Fruit fly (Drosophila melanogaster) whole organism, prepupa: Measurements from ENCODE around the gene osk.

Experiments used
- Blimp-1 ChIP-seq: fragments of 200-800 bp; sonication (Bioruptor generic); optimal IDR thresholded peaks from 3 replicates; lab custom pipeline; 2017; ENCODE audit warnings: missing biosample characterization, missing genetic modification characterization, mild to moderate bottlenecking, moderate library complexity, missing genetic modification reagents
- CG10631 ChIP-seq: fragments of 200-800 bp; sonication (Bioruptor generic); optimal IDR thresholded peaks from 2 replicates; lab custom pipeline; 2016; ENCODE audit warnings: missing biosample characterization, missing genetic modification characterization
- CG11294 ChIP-seq: fragments of 200-800 bp; sonication (Bioruptor generic); IDR thresholded peaks from 2 replicates; pipeline ENCODE4 v1.3.6; 2022; ENCODE audit warnings: missing biosample characterization, missing genetic modification characterization
- CG11762 ChIP-seq: fragments of 200-800 bp; sonication (Bioruptor generic); optimal IDR thresholded peaks from 3 replicates; lab custom pipeline; 2016; ENCODE audit warnings: missing biosample characterization, missing genetic modification characterization; ENCODE audit not compliant: insufficient read depth
- CG11902 ChIP-seq: fragments of 200-800 bp; sonication (Bioruptor generic); optimal IDR thresholded peaks from 3 replicates; lab custom pipeline; 2016; ENCODE audit warnings: missing biosample characterization, missing genetic modification characterization
- CG15336 ChIP-seq: fragments of 200-800 bp; sonication (Bioruptor generic); IDR thresholded peaks from 2 replicates; pipeline ENCODE4 v1.3.6; 2022; ENCODE audit warnings: missing biosample characterization, missing genetic modification characterization
- CG1621 ChIP-seq: fragments of 200-800 bp; sonication (Bioruptor generic); optimal IDR thresholded peaks from 3 replicates; lab custom pipeline; 2018; ENCODE audit warnings: missing biosample characterization, mild to moderate bottlenecking, missing genetic modification characterization
- CG16779 ChIP-seq: fragments of 200-800 bp; sonication (Bioruptor generic); optimal IDR thresholded peaks from 3 replicates; lab custom pipeline; 2017; ENCODE audit warnings: missing biosample characterization, mild to moderate bottlenecking, missing genetic modification characterization
- CG3032 ChIP-seq: fragments of 200-800 bp; optimal IDR thresholded peaks from 2 replicates; lab custom pipeline; 2019; ENCODE audit warnings: missing biosample characterization, mild to moderate bottlenecking, missing genetic modification characterization, moderate library complexity
- CG32006 ChIP-seq: fragments of 200-800 bp; sonication (Bioruptor generic); optimal IDR thresholded peaks from 3 replicates; lab custom pipeline; 2017; ENCODE audit warnings: missing biosample characterization, mild to moderate bottlenecking, missing genetic modification characterization
- CG34406 ChIP-seq: fragments of 200-800 bp; sonication (Bioruptor generic); optimal IDR thresholded peaks from 3 replicates; lab custom pipeline; 2016; ENCODE audit warnings: missing biosample characterization, missing genetic modification characterization
- CG3919 ChIP-seq: fragments of 200-800 bp; sonication (Bioruptor generic); optimal IDR thresholded peaks from 3 replicates; lab custom pipeline; 2016; ENCODE audit warnings: missing biosample characterization, missing genetic modification characterization
- CG4318 ChIP-seq: fragments of 200-800 bp; sonication (Bioruptor generic); optimal IDR thresholded peaks from 3 replicates; lab custom pipeline; 2017; ENCODE audit warnings: missing biosample characterization, mild to moderate bottlenecking, missing genetic modification characterization
- CG6163 ChIP-seq: fragments of 200-800 bp; sonication (Bioruptor generic); IDR thresholded peaks from 3 replicates; pipeline ENCODE4 v1.3.6; 2022; ENCODE audit warnings: missing biosample characterization, missing genetic modification characterization
- CG6276 ChIP-seq: fragments of 200-800 bp; sonication (Bioruptor generic); optimal IDR thresholded peaks from 2 replicates; lab custom pipeline; 2017; ENCODE audit warnings: missing biosample characterization, mild to moderate bottlenecking, missing genetic modification characterization
- CG6792 ChIP-seq: fragments of 200-800 bp; sonication (Bioruptor generic); optimal IDR thresholded peaks from 3 replicates; lab custom pipeline; 2016; ENCODE audit warnings: missing biosample characterization, missing genetic modification characterization
- CG6854 ChIP-seq: fragments of 200-800 bp; sonication (Bioruptor generic); optimal IDR thresholded peaks from 2 replicates; lab custom pipeline; 2017; ENCODE audit warnings: missing biosample characterization, mild to moderate bottlenecking, missing genetic modification characterization
- CG7368 ChIP-seq: fragments of 200-800 bp; sonication (Bioruptor generic); optimal IDR thresholded peaks from 3 replicates; lab custom pipeline; 2016; ENCODE audit warnings: missing biosample characterization, missing genetic modification characterization
- CG8119 ChIP-seq: fragments of 200-800 bp; sonication (Bioruptor generic); IDR thresholded peaks from 3 replicates; pipeline ENCODE4 v1.3.6; 2022; ENCODE audit warnings: missing biosample characterization, missing genetic modification characterization
- CG8632 ChIP-seq: fragments of 200-800 bp; sonication (Bioruptor generic); optimal IDR thresholded peaks from 3 replicates; lab custom pipeline; 2016; ENCODE audit warnings: missing biosample characterization, missing genetic modification characterization
- CG9139 ChIP-seq: fragments of 200-800 bp; sonication (Bioruptor generic); optimal IDR thresholded peaks from 3 replicates; lab custom pipeline; 2017; ENCODE audit warnings: missing biosample characterization, mild to moderate bottlenecking, missing genetic modification characterization
- Eip75B ChIP-seq: fragments of 200-800 bp; sonication (Bioruptor generic); optimal IDR thresholded peaks from 3 replicates; lab custom pipeline; 2016; ENCODE audit warnings: missing biosample characterization, missing genetic modification characterization
- Eip78C ChIP-seq: fragments of 200-800 bp; sonication (Bioruptor generic); peaks from one replicate; lab custom pipeline; 2016; ENCODE audit warnings: missing biosample characterization, missing genetic modification characterization
- Ets21C ChIP-seq: fragments of 200-800 bp; sonication (Bioruptor generic); optimal IDR thresholded peaks from 3 replicates; lab custom pipeline; 2016; ENCODE audit warnings: missing biosample characterization, missing genetic modification characterization
- Ets96B ChIP-seq: fragments of 200-800 bp; optimal IDR thresholded peaks from 2 replicates; lab custom pipeline; 2019; ENCODE audit warnings: missing biosample characterization, mild to moderate bottlenecking, missing genetic modification characterization, moderate library complexity
- Hr38 ChIP-seq: sonication (Bioruptor generic); optimal IDR thresholded peaks from 2 replicates; lab custom pipeline; 2016; ENCODE audit warnings: missing biosample characterization, missing genetic modification characterization
- Hr39 ChIP-seq: fragments of 200-800 bp; sonication (Bioruptor generic); optimal IDR thresholded peaks from 2 replicates; lab custom pipeline; 2016; ENCODE audit warnings: missing biosample characterization, missing genetic modification characterization
- Hr4 ChIP-seq: fragments of 200-800 bp; sonication (Bioruptor generic); optimal IDR thresholded peaks from 3 replicates; lab custom pipeline; 2016; ENCODE audit warnings: missing biosample characterization, missing genetic modification characterization
- Lpt ChIP-seq: fragments of 200-800 bp; sonication (Bioruptor generic); optimal IDR thresholded peaks from 3 replicates; lab custom pipeline; 2016; ENCODE audit warnings: missing biosample characterization, missing genetic modification characterization
- Met ChIP-seq: fragments of 200-800 bp; sonication (Bioruptor generic); optimal IDR thresholded peaks from 3 replicates; lab custom pipeline; 2016; ENCODE audit warnings: missing biosample characterization, missing genetic modification characterization
- OdsH ChIP-seq: fragments of 200-800 bp; sonication (Bioruptor generic); optimal IDR thresholded peaks from 3 replicates; lab custom pipeline; 2016; ENCODE audit warnings: missing biosample characterization, missing genetic modification characterization
- Sox102F ChIP-seq: fragments of 200-800 bp; sonication (Bioruptor generic); optimal IDR thresholded peaks from 2 replicates; lab custom pipeline; 2016; ENCODE audit warnings: missing biosample characterization, mild to moderate bottlenecking, missing genetic modification characterization
- Sox15 ChIP-seq: fragments of 200-800 bp; sonication (Bioruptor generic); optimal IDR thresholded peaks from 3 replicates; lab custom pipeline; 2016; ENCODE audit warnings: missing biosample characterization, missing genetic modification characterization
- acj6 ChIP-seq: fragments of 200-800 bp; sonication (Bioruptor generic); optimal IDR thresholded peaks from 3 replicates; lab custom pipeline; 2016; ENCODE audit warnings: missing biosample characterization, missing genetic modification characterization
- cyc ChIP-seq: fragments of 200-800 bp; sonication (Bioruptor generic); optimal IDR thresholded peaks from 3 replicates; lab custom pipeline; 2016; ENCODE audit warnings: missing biosample characterization, missing genetic modification characterization
- dac ChIP-seq: fragments of 200-800 bp; sonication (Bioruptor generic); optimal IDR thresholded peaks from 2 replicates; lab custom pipeline; 2017; ENCODE audit warnings: missing biosample characterization, mild to moderate bottlenecking, missing genetic modification characterization
- eg ChIP-seq: fragments of 200-800 bp; sonication (Bioruptor generic); IDR thresholded peaks from 3 replicates; pipeline ENCODE4 v1.3.6; 2022; ENCODE audit warnings: missing biosample characterization, missing genetic modification characterization
- esn ChIP-seq: fragments of 200-800 bp; sonication (Bioruptor generic); optimal IDR thresholded peaks from 2 replicates; lab custom pipeline; 2016; ENCODE audit warnings: missing biosample characterization, mild to moderate bottlenecking, missing genetic modification characterization, moderate library complexity
- fd85E ChIP-seq: fragments of 200-800 bp; sonication (Bioruptor generic); optimal IDR thresholded peaks from 3 replicates; lab custom pipeline; 2016; ENCODE audit warnings: missing biosample characterization, missing genetic modification characterization
- fkh ChIP-seq: fragments of 200-800 bp; sonication (Bioruptor generic); optimal IDR thresholded peaks from 3 replicates; lab custom pipeline; 2017; ENCODE audit warnings: missing biosample characterization, mild to moderate bottlenecking, missing genetic modification characterization, moderate library complexity
- lz ChIP-seq: fragments of 200-800 bp; sonication (Bioruptor generic); optimal IDR thresholded peaks from 3 replicates; lab custom pipeline; 2016; ENCODE audit warnings: missing biosample characterization, missing genetic modification characterization
- net ChIP-seq: fragments of 200-800 bp; sonication (Bioruptor generic); optimal IDR thresholded peaks from 3 replicates; lab custom pipeline; 2016; ENCODE audit warnings: missing biosample characterization, missing genetic modification characterization
- pdm3 ChIP-seq: fragments of 200-800 bp; sonication (Bioruptor generic); optimal IDR thresholded peaks from 3 replicates; lab custom pipeline; 2016; ENCODE audit warnings: missing biosample characterization, missing genetic modification characterization
- salr ChIP-seq, 2 experiments: fragments of 200-800 bp; sonication (Bioruptor generic); optimal IDR thresholded peaks; 3 replicates each; lab custom pipeline; 2016 to 2018; ENCODE audit warnings: missing biosample characterization in 2 of 2, missing genetic modification characterization in 2 of 2, mild to moderate bottlenecking in 1 of 2
- spab ChIP-seq: fragments of 200-800 bp; sonication (Bioruptor generic); optimal IDR thresholded peaks from 2 replicates; lab custom pipeline; 2017; ENCODE audit warnings: missing biosample characterization, mild to moderate bottlenecking, missing genetic modification characterization, missing genetic modification reagents
- ss ChIP-seq, 2 experiments: fragments of 200-800 bp; sonication (Bioruptor generic); optimal IDR thresholded peaks; 2 replicates in 1 of 2; 3 replicates in 1 of 2; lab custom pipeline; 2017 to 2018; ENCODE audit warnings: mild to moderate bottlenecking in 2 of 2, missing biosample characterization in 2 of 2, missing genetic modification characterization in 2 of 2, moderate library complexity in 1 of 2
- svp ChIP-seq: fragments of 200-800 bp; sonication (Bioruptor generic); peaks from one replicate; lab custom pipeline; 2016; ENCODE audit warnings: missing biosample characterization, missing genetic modification characterization
- topi ChIP-seq: fragments of 200-800 bp; sonication (Bioruptor generic); optimal IDR thresholded peaks from 3 replicates; lab custom pipeline; 2016; ENCODE audit warnings: missing biosample characterization, missing genetic modification characterization
- vri ChIP-seq: fragments of 200-800 bp; sonication (Bioruptor generic); optimal IDR thresholded peaks from 3 replicates; lab custom pipeline; 2016; ENCODE audit warnings: missing biosample characterization, mild to moderate bottlenecking, missing genetic modification characterization

osk gene

DNA sequence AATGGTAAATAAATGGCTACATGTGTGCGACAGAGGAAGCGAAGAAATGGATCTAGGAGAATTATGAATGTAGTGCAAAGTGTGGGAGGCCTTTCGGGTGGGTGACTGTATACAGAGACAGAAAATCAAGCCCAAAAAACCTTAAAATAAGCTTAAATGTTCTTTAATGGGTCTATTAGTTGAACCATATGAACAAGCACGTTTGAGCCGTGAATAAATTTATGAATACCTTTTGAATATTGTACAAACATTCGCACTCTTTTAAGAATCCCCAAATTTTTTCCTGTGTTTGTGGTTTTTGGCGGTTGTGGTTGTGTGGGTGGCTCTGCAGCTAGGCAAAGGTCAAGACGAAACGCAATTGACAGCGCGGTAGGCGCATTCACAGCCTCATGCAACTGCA is 31.7 kb downstream of the osk start:
- TF ChIP-seq CG6854 (GFP tag; lab: Kevin White, UChicago) (no peak), Hr4 (GFP tag; lab: Kevin White, UChicago) (peak; percentile 2), CG8119 (GFP tag; lab: Robert Waterston, UW) (no peak), Hr39 (no peak), CG6163 (GFP tag; lab: Robert Waterston, UW) (no peak), spab (GFP tag; lab: Kevin White, UChicago) (no peak), CG11762 (GFP tag; lab: Kevin White, UChicago) (no peak), CG32006 (GFP tag; lab: Kevin White, UChicago) (peak; percentile 67), fd85E (GFP tag; lab: Kevin White, UChicago) (no peak), Sox102F (GFP tag; lab: Kevin White, UChicago) (no peak), Sox15 (GFP tag; lab: Kevin White, UChicago) (no peak), svp (GFP tag; lab: Kevin White, UChicago) (peak; percentile 45), salr (GFP tag; optimal IDR thresholded peaks at IDR 0.05; lab: Kevin White, UChicago) (peak in 1 of 2 experiments; percentile 10), Met (GFP tag; lab: Kevin White, UChicago) (no peak), OdsH (GFP tag; lab: Kevin White, UChicago) (no peak), CG8632 (GFP tag; lab: Kevin White, UChicago) (no peak), Ets21C (no peak), CG9139 (GFP tag; lab: Kevin White, UChicago) (no peak), Lpt (GFP tag; lab: Kevin White, UChicago) (no peak), CG16779 (tag; lab: Kevin White, UChicago) (no peak), CG11294 (GFP tag; lab: Robert Waterston, UW) (no peak), Blimp-1 (GFP tag; lab: Kevin White, UChicago) (no peak), CG1621 (tag; lab: Kevin White, UChicago) (no peak), vri (GFP tag; lab: Kevin White, UChicago) (no peak), cyc (GFP tag; lab: Kevin White, UChicago) (no peak), CG4318 (GFP tag; lab: Kevin White, UChicago) (no peak), CG7368 (GFP tag; lab: Kevin White, UChicago) (no peak), CG3919 (GFP tag; lab: Kevin White, UChicago) (no peak), topi (no peak), Hr38 (GFP tag; lab: Kevin White, UChicago) (no peak), net (no peak), CG6792 (no peak), Eip75B (GFP tag; lab: Kevin White, UChicago) (no peak), eg (GFP tag; lab: Robert Waterston, UW) (peak; percentile 59)

dm6 chr3R:8968837-8969236 is 33.9 kb downstream of the osk start:
- TF ChIP-seq acj6 (GFP tag; lab: Kevin White, UChicago), result peak; percentile 63
- no peak for TF ChIP-seq ss (GFP tag; optimal IDR thresholded peaks at IDR 0.05; lab: Kevin White, UChicago)
- TF ChIP-seq CG16779 (tag; lab: Kevin White, UChicago), result no peak
- TF ChIP-seq CG15336 (GFP tag; lab: Robert Waterston, UW), result no peak
- TF ChIP-seq CG4318 (GFP tag; lab: Kevin White, UChicago), result no peak
- TF ChIP-seq CG3919 (GFP tag; lab: Kevin White, UChicago), result peak; percentile 60
- TF ChIP-seq cyc (GFP tag; lab: Kevin White, UChicago), result peak; percentile 74
- peak; percentile 10 for TF ChIP-seq CG7368 (GFP tag; lab: Kevin White, UChicago)
- TF ChIP-seq vri (GFP tag; lab: Kevin White, UChicago), result peak; percentile 28
- no peak for TF ChIP-seq Hr4 (GFP tag; lab: Kevin White, UChicago)
- peak; percentile 25 for TF ChIP-seq CG10631 (GFP tag; lab: Kevin White, UChicago)
- peak; percentile 91 for TF ChIP-seq svp (GFP tag; lab: Kevin White, UChicago)
- peak; percentile 79 for TF ChIP-seq Sox102F (GFP tag; lab: Kevin White, UChicago)
- TF ChIP-seq Eip78C (GFP tag; lab: Kevin White, UChicago), result peak; percentile 91
- peak; percentile 63 for TF ChIP-seq CG6792
- TF ChIP-seq CG6163 (GFP tag; lab: Robert Waterston, UW), result no peak; the same call in 2 of the 3 replicates
- peak; percentile 34 for TF ChIP-seq CG11762 (GFP tag; lab: Kevin White, UChicago)
- peak; percentile 86 for TF ChIP-seq esn (GFP tag; lab: Kevin White, UChicago)
- peak; percentile 48 for TF ChIP-seq Ets96B (tag; lab: Kevin White, UChicago)
- no peak for TF ChIP-seq salr (GFP tag; optimal IDR thresholded peaks at IDR 0.05; lab: Kevin White, UChicago)
- TF ChIP-seq CG34406 (GFP tag; lab: Kevin White, UChicago), result peak; percentile 66
- peak; percentile 67 for TF ChIP-seq pdm3 (GFP tag; lab: Kevin White, UChicago)
- TF ChIP-seq net, result peak; percentile 13
- peak; percentile 38 for TF ChIP-seq CG3032 (tag; lab: Kevin White, UChicago)
- no peak for TF ChIP-seq Hr38 (GFP tag; lab: Kevin White, UChicago)
- no peak for TF ChIP-seq fkh (GFP tag; lab: Kevin White, UChicago)
- no peak for TF ChIP-seq CG6276
- TF ChIP-seq CG11902 (GFP tag; lab: Kevin White, UChicago), result peak; percentile 19
- no peak for TF ChIP-seq eg (GFP tag; lab: Robert Waterston, UW)
- TF ChIP-seq CG1621 (tag; lab: Kevin White, UChicago), result no peak
- TF ChIP-seq dac (GFP tag; lab: Kevin White, UChicago), result no peak
- TF ChIP-seq lz (GFP tag; lab: Kevin White, UChicago), result peak; percentile 73
